Worm (Caenorhabditis elegans) whole organism, L2 larva: ENCODE measurements around the gene srh-208.

Experiments
- lin-13 ChIP-seq: fragments of 150-350 bp; optimal IDR thresholded peaks from 2 replicates; lab custom pipeline; 2014; ENCODE audit warnings: missing biosample characterization, missing genetic modification reagents, missing genetic modification characterization
- mab-5 ChIP-seq: fragments of 150-350 bp; optimal IDR thresholded peaks from 2 replicates; lab custom pipeline; 2014; ENCODE audit warnings: missing biosample characterization, missing genetic modification characterization
- nhr-11 ChIP-seq: fragments of 150-350 bp; optimal IDR thresholded peaks from 2 replicates; lab custom pipeline; 2014; ENCODE audit warnings: missing biosample characterization, missing genetic modification characterization
- nhr-25 ChIP-seq: fragments of 150-350 bp; sonication (generic microtip); optimal IDR thresholded peaks from 3 replicates; lab custom pipeline; 2014; ENCODE audit warnings: missing biosample characterization, missing genetic modification characterization
- sma-9 ChIP-seq, 2 experiments: fragments of 150-350 bp in 1 of 2; sonication (generic microtip) in 1 of 2; optimal IDR thresholded peaks; 2 replicates each; lab custom pipeline; 2014 to 2016; ENCODE audit warnings: missing genetic modification characterization in 2 of 2, mild to moderate bottlenecking in 1 of 2, missing biosample characterization in 1 of 2, missing compliant biosample characterization in 1 of 2, missing genetic modification reagents in 1 of 2, moderate library complexity in 1 of 2
- unc-62 ChIP-seq: fragments of 150-350 bp; optimal IDR thresholded peaks from 2 replicates; lab custom pipeline; 2014; ENCODE audit warnings: missing biosample characterization, missing genetic modification reagents, missing genetic modification characterization

ce11 chrV:19303589-19304174, 13.5 kb upstream of the srh-208 start, which contains the start of the genes fbxb-63 and fbxb-61:
- TF ChIP-seq mab-5 (tag; lab: Kevin White, UChicago) (no peak), sma-9 (GFP tag; optimal IDR thresholded peaks at IDR 0.05; lab: Kevin White, UChicago) (no peak), sma-9 (tag; optimal IDR thresholded peaks at IDR 0.05; lab: Kevin White, UChicago) (no peak), nhr-11 (no peak), lin-13 (GFP tag; lab: Kevin White, UChicago) (no peak), unc-62 (GFP tag; lab: Kevin White, UChicago) (no peak), nhr-25 (tag; lab: Kevin White, UChicago) (no peak)
